Worm (Caenorhabditis elegans): Measurements from ENCODE around the gene trx-3.

ce11 chrIV:4469770-4470709 lies 16.8 kb upstream of the trx-3 start:
- no peak for TF ChIP-seq med-1 (GFP tag; optimal IDR thresholded peaks at IDR 0.05; ENCODE audit: insufficient read depth)
- TF ChIP-seq flt-1 (GFP tag; IDR thresholded peaks at IDR 0.05) = peak; percentile 28; the same call in 1 of the 2 replicates
- no peak for TF ChIP-seq cog-1 (tag; optimal IDR thresholded peaks at IDR 0.05)
- TF ChIP-seq T22C8.4 (GFP tag; IDR thresholded peaks at IDR 0.05) = no peak
- TF ChIP-seq ztf-29 (GFP tag; IDR thresholded peaks at IDR 0.05) = no peak
- no peak; the same call in 1 of the 2 replicates for TF ChIP-seq ref-1 (GFP tag; conservative IDR thresholded peaks at IDR 0.05)
- TF ChIP-seq klf-2 (GFP tag; conservative IDR thresholded peaks at IDR 0.05) = no peak
